Fruit fly (Drosophila melanogaster) whole organism, embryonic: ENCODE measurements around the gene CG31816.

Source experiments
- Atf3 ChIP-seq: fragments of 200-800 bp; sonication (Bioruptor generic); optimal IDR thresholded peaks from 3 replicates; lab custom pipeline; 2016; ENCODE audit warnings: missing biosample characterization, missing genetic modification characterization
- Bdp1 ChIP-seq: fragments of 200-800 bp; sonication (Bioruptor generic); optimal IDR thresholded peaks from 3 replicates; lab custom pipeline; 2016; ENCODE audit warnings: missing biosample characterization, missing genetic modification characterization
- Bgb ChIP-seq: fragments of 200-800 bp; sonication (Bioruptor generic); IDR thresholded peaks from 2 replicates; pipeline ENCODE4 v1.3.6; 2022; ENCODE audit warnings: missing biosample characterization, missing genetic modification characterization; ENCODE audit not compliant: partially characterized antibody
- C15 ChIP-seq: fragments of 200-800 bp; sonication (Bioruptor generic); IDR thresholded peaks from 3 replicates; pipeline ENCODE4 v1.3.6; 2022; ENCODE audit warnings: missing biosample characterization, missing genetic modification characterization
- CG1024 ChIP-seq: fragments of 200-800 bp; sonication (Bioruptor generic); IDR thresholded peaks from 2 replicates; pipeline ENCODE4 v1.3.6; 2022; ENCODE audit warnings: missing biosample characterization, missing genetic modification characterization
- CG10979 ChIP-seq: fragments of 200-800 bp; sonication (Bioruptor generic); optimal IDR thresholded peaks from 2 replicates; lab custom pipeline; 2018; ENCODE audit warnings: missing biosample characterization, mild to moderate bottlenecking, missing genetic modification characterization, moderate library complexity
- CG11398 ChIP-seq: fragments of 200-800 bp; sonication (Bioruptor generic); optimal IDR thresholded peaks from 2 replicates; lab custom pipeline; 2016; ENCODE audit warnings: missing biosample characterization, missing genetic modification characterization
- CG11456 ChIP-seq: fragments of 200-800 bp; sonication (Bioruptor generic); IDR thresholded peaks from 3 replicates; pipeline ENCODE4 v1.3.6; 2022; ENCODE audit warnings: missing biosample characterization, missing genetic modification characterization
- CG1233 ChIP-seq: fragments of 200-800 bp; sonication (Bioruptor generic); optimal IDR thresholded peaks from 4 replicates; lab custom pipeline; 2018; ENCODE audit warnings: missing biosample characterization, mild to moderate bottlenecking, missing genetic modification characterization
- CG13287 ChIP-seq: fragments of 200-800 bp; sonication (Bioruptor generic); IDR thresholded peaks from 2 replicates; pipeline ENCODE4 v1.3.6; 2022; ENCODE audit warnings: missing biosample characterization, missing genetic modification characterization; ENCODE audit not compliant: partially characterized antibody
- CG14965 ChIP-seq: fragments of 200-800 bp; sonication (Bioruptor generic); optimal IDR thresholded peaks from 2 replicates; lab custom pipeline; 2016; ENCODE audit warnings: missing biosample characterization, missing genetic modification characterization, borderline replicate concordance
- CG17359 ChIP-seq: fragments of 200-800 bp; sonication (Bioruptor generic); optimal IDR thresholded peaks from 3 replicates; lab custom pipeline; 2018; ENCODE audit warnings: missing biosample characterization, mild to moderate bottlenecking, missing genetic modification characterization, moderate library complexity
- CG31224 ChIP-seq: fragments of 200-800 bp; sonication (Bioruptor generic); IDR thresholded peaks from 2 replicates; pipeline ENCODE4 v1.3.6; 2022; ENCODE audit warnings: missing biosample characterization, missing genetic modification characterization
- CG31441 ChIP-seq: fragments of 200-800 bp; sonication (Bioruptor generic); IDR thresholded peaks from 2 replicates; pipeline ENCODE4 v1.3.6; 2022; ENCODE audit warnings: missing biosample characterization, missing genetic modification characterization
- CG32772 ChIP-seq: fragments of 200-800 bp; sonication (Bioruptor generic); IDR thresholded peaks from 2 replicates; pipeline ENCODE4 v1.3.6; 2022; ENCODE audit warnings: missing biosample characterization, missing genetic modification characterization
- CG4282 ChIP-seq: fragments of 200-800 bp; sonication (Bioruptor generic); optimal IDR thresholded peaks from 2 replicates; lab custom pipeline; 2016; ENCODE audit warnings: missing biosample characterization, missing genetic modification characterization
- CG4820 ChIP-seq: fragments of 200-800 bp; sonication (Bioruptor generic); optimal IDR thresholded peaks from 3 replicates; lab custom pipeline; 2016; ENCODE audit warnings: missing biosample characterization, missing genetic modification characterization
- CG4854 ChIP-seq: fragments of 200-800 bp; sonication (Bioruptor generic); optimal IDR thresholded peaks from 2 replicates; lab custom pipeline; 2016; ENCODE audit warnings: missing biosample characterization, missing genetic modification characterization, inconsistent platforms
- CG6272 ChIP-seq: fragments of 200-800 bp; sonication (Bioruptor generic); IDR thresholded peaks from 2 replicates; pipeline ENCODE4 v1.3.6; 2022; ENCODE audit warnings: missing biosample characterization, missing genetic modification characterization
- CG6854 ChIP-seq: fragments of 200-800 bp; sonication (Bioruptor generic); optimal IDR thresholded peaks from 3 replicates; lab custom pipeline; 2017; ENCODE audit warnings: missing biosample characterization, mild to moderate bottlenecking, missing genetic modification characterization
- CG7271 ChIP-seq: fragments of 200-800 bp; sonication (Bioruptor generic); optimal IDR thresholded peaks from 2 replicates; lab custom pipeline; 2018; ENCODE audit warnings: missing biosample characterization, mild to moderate bottlenecking, missing genetic modification characterization, moderate library complexity
- CG7357 ChIP-seq: fragments of 200-800 bp; sonication (Bioruptor generic); IDR thresholded peaks from 3 replicates; pipeline ENCODE4 v1.3.6; 2022; ENCODE audit warnings: missing biosample characterization, missing genetic modification characterization
- CG7786 ChIP-seq: fragments of 200-800 bp; sonication (Bioruptor generic); optimal IDR thresholded peaks from 2 replicates; lab custom pipeline; 2016; ENCODE audit warnings: missing biosample characterization, missing genetic modification characterization
- CG8478 ChIP-seq: fragments of >200 bp; optimal IDR thresholded peaks from 2 replicates; lab custom pipeline; 2018
- Dbx ChIP-seq: fragments of 200-800 bp; sonication (Bioruptor generic); IDR thresholded peaks from 3 replicates; pipeline ENCODE4 v1.3.6; 2022; ENCODE audit warnings: missing biosample characterization, missing genetic modification characterization
- Ets65A ChIP-seq: fragments of 200-800 bp; sonication (Bioruptor generic); peaks from one replicate; lab custom pipeline; 2016; ENCODE audit warnings: missing biosample characterization, missing genetic modification characterization
- Hmx ChIP-seq: fragments of 200-800 bp; sonication (Bioruptor generic); optimal IDR thresholded peaks from 2 replicates; lab custom pipeline; 2016; ENCODE audit warnings: missing biosample characterization, missing genetic modification characterization
- Jarid2 ChIP-seq: fragments of 200-800 bp; sonication (Bioruptor generic); optimal IDR thresholded peaks from 3 replicates; lab custom pipeline; 2017; ENCODE audit warnings: mild to moderate bottlenecking, missing biosample characterization, missing genetic modification reagents, missing genetic modification characterization
- Mrtf ChIP-seq: fragments of 200-800 bp; sonication (Bioruptor generic); IDR thresholded peaks from 3 replicates; pipeline ENCODE4 v1.3.6; 2022; ENCODE audit warnings: missing biosample characterization, missing genetic modification characterization
- NK7.1 ChIP-seq: fragments of 200-800 bp; sonication (Bioruptor generic); optimal IDR thresholded peaks from 3 replicates; lab custom pipeline; 2016; ENCODE audit warnings: missing biosample characterization, missing genetic modification characterization
- Ssrp ChIP-seq: fragments of 200-800 bp; sonication (Bioruptor generic); optimal IDR thresholded peaks from 2 replicates; lab custom pipeline; 2018; ENCODE audit warnings: missing biosample characterization, mild to moderate bottlenecking, missing genetic modification characterization, moderate library complexity
- br ChIP-seq: fragments of >200 bp; optimal IDR thresholded peaks from 2 replicates; lab custom pipeline; 2017
- cato ChIP-seq: fragments of 200-800 bp; sonication (Bioruptor generic); optimal IDR thresholded peaks from 2 replicates; lab custom pipeline; 2016; ENCODE audit warnings: missing biosample characterization, missing genetic modification characterization, borderline replicate concordance
- chif ChIP-seq, 2 experiments: fragments of 200-800 bp; sonication (Bioruptor generic); optimal IDR thresholded peaks; 3 replicates each; lab custom pipeline; 2016; ENCODE audit warnings: missing biosample characterization in 2 of 2, missing genetic modification characterization in 2 of 2
- dmrt99B ChIP-seq: fragments of 200-800 bp; sonication (Bioruptor generic); optimal IDR thresholded peaks from 2 replicates; lab custom pipeline; 2018; ENCODE audit warnings: missing biosample characterization, mild to moderate bottlenecking, missing genetic modification characterization, moderate library complexity
- dpn ChIP-seq, 2 experiments: fragments of 200-800 bp; sonication (Bioruptor generic); optimal IDR thresholded peaks; 3 replicates each; lab custom pipeline; 2016; ENCODE audit warnings: missing biosample characterization in 2 of 2, missing genetic modification characterization in 2 of 2
- emc ChIP-seq: fragments of 200-800 bp; sonication (Bioruptor generic); optimal IDR thresholded peaks from 2 replicates; lab custom pipeline; 2016; ENCODE audit warnings: missing biosample characterization, missing genetic modification characterization
- ftz-f1 ChIP-seq: fragments of 200-800 bp; sonication (Bioruptor generic); optimal IDR thresholded peaks from 2 replicates; lab custom pipeline; 2016; ENCODE audit warnings: missing biosample characterization, missing genetic modification characterization
- hth ChIP-seq: fragments of >200 bp; optimal IDR thresholded peaks from 2 replicates; lab custom pipeline; 2017; ENCODE audit warnings: inconsistent platforms
- inv ChIP-seq: fragments of 200-800 bp; sonication (Bioruptor generic); IDR thresholded peaks from 2 replicates; pipeline ENCODE4 v1.3.6; 2022; ENCODE audit warnings: missing biosample characterization, missing genetic modification characterization; ENCODE audit not compliant: partially characterized antibody
- jigr1 ChIP-seq: fragments of 200-800 bp; sonication (Bioruptor generic); IDR thresholded peaks from 3 replicates; pipeline ENCODE4 v1.3.6; 2022; ENCODE audit warnings: missing biosample characterization, missing genetic modification characterization
- jumu ChIP-seq: fragments of 200-800 bp; sonication (Bioruptor generic); optimal IDR thresholded peaks from 3 replicates; lab custom pipeline; 2016; ENCODE audit warnings: missing biosample characterization, missing genetic modification characterization
- ken ChIP-seq: fragments of 200-800 bp; sonication (Bioruptor generic); IDR thresholded peaks from 3 replicates; pipeline ENCODE4 v1.3.6; 2022; ENCODE audit warnings: missing biosample characterization, missing genetic modification characterization
- lmd ChIP-seq: fragments of 200-800 bp; sonication (Bioruptor generic); IDR thresholded peaks from 2 replicates; pipeline ENCODE4 v1.3.6; 2022; ENCODE audit warnings: missing biosample characterization, missing genetic modification characterization
- lola ChIP-seq, 3 experiments: fragments of >200 bp in 2 of 3; fragments of 200-800 bp in 1 of 3; sonication (Bioruptor generic) in 1 of 3; optimal IDR thresholded peaks; 2 replicates each; lab custom pipeline; 2017 to 2019; ENCODE audit warnings: missing biosample characterization in 3 of 3, missing genetic modification characterization in 3 of 3, mild to moderate bottlenecking in 1 of 3, moderate library complexity in 1 of 3
- org-1 ChIP-seq: fragments of 200-800 bp; sonication (Bioruptor generic); optimal IDR thresholded peaks from 2 replicates; lab custom pipeline; 2017; ENCODE audit warnings: missing biosample characterization, missing genetic modification characterization
- pho ChIP-seq: fragments of 200-800 bp; sonication (Bioruptor generic); optimal IDR thresholded peaks from 2 replicates; lab custom pipeline; 2016; ENCODE audit warnings: missing biosample characterization, missing genetic modification characterization
- sens-2 ChIP-seq: fragments of 200-800 bp; sonication (Bioruptor generic); IDR thresholded peaks from 2 replicates; pipeline ENCODE4 v1.3.6; 2022; ENCODE audit warnings: missing biosample characterization, missing genetic modification characterization
- slou ChIP-seq: fragments of 200-800 bp; sonication (Bioruptor generic); optimal IDR thresholded peaks from 3 replicates; lab custom pipeline; 2016; ENCODE audit warnings: missing biosample characterization, missing genetic modification characterization
- trh ChIP-seq: fragments of 200-800 bp; sonication (Bioruptor generic); optimal IDR thresholded peaks from 2 replicates; lab custom pipeline; 2016; ENCODE audit warnings: missing biosample characterization, missing genetic modification characterization
- unpg ChIP-seq: fragments of 200-800 bp; sonication (Bioruptor generic); optimal IDR thresholded peaks from 3 replicates; lab custom pipeline; 2018; ENCODE audit warnings: missing biosample characterization, mild to moderate bottlenecking, missing genetic modification characterization, moderate library complexity
- vfl ChIP-seq: fragments of 200-800 bp; sonication (Bioruptor generic); optimal IDR thresholded peaks from 2 replicates; lab custom pipeline; 2016; ENCODE audit warnings: missing biosample characterization, missing genetic modification characterization
- vvl ChIP-seq: fragments of 200-800 bp; sonication (Bioruptor generic); IDR thresholded peaks from 2 replicates; pipeline ENCODE4 v1.3.6; 2022; ENCODE audit warnings: missing biosample characterization, missing genetic modification characterization

CG31816 gene

DNA sequence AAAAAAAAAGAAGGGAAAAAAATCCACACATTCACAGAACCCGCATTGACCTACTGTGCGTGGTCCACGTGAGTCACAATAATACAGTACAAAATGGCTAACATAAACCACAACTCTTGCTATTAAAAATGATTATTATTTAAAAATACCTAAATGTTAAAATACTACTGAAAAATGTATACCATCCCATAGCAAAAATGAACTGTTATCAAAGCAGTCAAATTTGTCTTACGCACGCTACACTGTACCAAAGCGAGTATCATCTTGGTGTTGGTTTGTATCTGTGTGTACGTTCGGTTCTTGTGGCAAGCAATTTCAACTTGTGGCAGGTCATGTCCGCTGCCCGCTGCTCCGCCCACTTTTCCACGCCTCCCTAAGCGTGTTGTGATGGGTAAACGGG is 41.9 kb upstream of the CG31816 start (continued):
- peak; percentile 89 for TF ChIP-seq CG17359
- TF ChIP-seq lmd: peak; percentile 95
- peak; percentile 64 for TF ChIP-seq slou (GFP tag; lab: Kevin White, UChicago)
- peak; percentile 95 for TF ChIP-seq unpg (GFP tag; lab: Kevin White, UChicago)
- peak; percentile 88 for TF ChIP-seq Mrtf (GFP tag; lab: Robert Waterston, UW)
- TF ChIP-seq CG11456 (GFP tag; lab: Robert Waterston, UW): peak; percentile 93
- peak; percentile 44 for TF ChIP-seq Jarid2 (GFP tag; lab: Kevin White, UChicago)
- TF ChIP-seq CG7357 (GFP tag; lab: Robert Waterston, UW): peak; percentile 86
- TF ChIP-seq lola (GFP tag; optimal IDR thresholded peaks at IDR 0.05; lab: Kevin White, UChicago): peak in 1 of 3 experiments; percentile 91
- TF ChIP-seq CG8478 (lab: Kevin White, UChicago): no peak
- peak; percentile 80 for TF ChIP-seq cato (GFP tag; lab: Kevin White, UChicago)
- peak; percentile 37 for TF ChIP-seq CG4282 (GFP tag; lab: Kevin White, UChicago)
- peak; percentile 97 for TF ChIP-seq vvl
- TF ChIP-seq CG11398 (GFP tag; lab: Kevin White, UChicago): peak; percentile 61
- TF ChIP-seq br (lab: Kevin White, UChicago): no peak
- peak; percentile 82; the same call in 2 of the 3 replicates for TF ChIP-seq C15 (GFP tag; lab: Robert Waterston, UW)
- no peak for TF ChIP-seq Bgb (GFP tag; lab: Robert Waterston, UW)
- TF ChIP-seq CG4820 (GFP tag; lab: Kevin White, UChicago): peak; percentile 83
- TF ChIP-seq chif (GFP tag; optimal IDR thresholded peaks at IDR 0.05; lab: Kevin White, UChicago): peak; percentile 80 to 90
- TF ChIP-seq CG7786: peak; percentile 73
- no peak for TF ChIP-seq hth (lab: Kevin White, UChicago)
- TF ChIP-seq ftz-f1: no peak
- TF ChIP-seq CG31224 (GFP tag; lab: Robert Waterston, UW): peak; percentile 74
- peak; percentile 64 to 92 for TF ChIP-seq dpn (GFP tag; optimal IDR thresholded peaks at IDR 0.05; lab: Kevin White, UChicago)
- TF ChIP-seq Bdp1: peak; percentile 72
- TF ChIP-seq CG10979 (tag; lab: Kevin White, UChicago): peak; percentile 91
- peak; percentile 50 for TF ChIP-seq emc (GFP tag; lab: Kevin White, UChicago)
- TF ChIP-seq CG14965 (GFP tag; lab: Kevin White, UChicago): peak; percentile 61
- TF ChIP-seq Atf3: peak; percentile 66
- peak; percentile 78 for TF ChIP-seq CG1024 (GFP tag; lab: Robert Waterston, UW)
- peak; percentile 65 for TF ChIP-seq trh
- peak; percentile 91 for TF ChIP-seq jumu (GFP tag; lab: Kevin White, UChicago)
- TF ChIP-seq NK7.1 (GFP tag; lab: Kevin White, UChicago): peak; percentile 66
- peak; percentile 93 for TF ChIP-seq dmrt99B
- peak; percentile 93 for TF ChIP-seq Ets65A (GFP tag; lab: Kevin White, UChicago)
- peak; percentile 84 for TF ChIP-seq CG1233 (GFP tag; lab: Kevin White, UChicago)
- TF ChIP-seq vfl (GFP tag; lab: Kevin White, UChicago): peak; percentile 57
- TF ChIP-seq pho (GFP tag; lab: Kevin White, UChicago): peak; percentile 80
- peak; percentile 74 for TF ChIP-seq CG31441
- peak; percentile 94 for TF ChIP-seq CG32772 (GFP tag; lab: Robert Waterston, UW)
- TF ChIP-seq org-1 (GFP tag; lab: Kevin White, UChicago): peak; percentile 87
- TF ChIP-seq ken (GFP tag; lab: Robert Waterston, UW): peak; percentile 94
- TF ChIP-seq CG6854 (GFP tag; lab: Kevin White, UChicago): peak; percentile 59
- peak; percentile 87 for TF ChIP-seq Ssrp
- TF ChIP-seq CG6272: peak; percentile 90
- TF ChIP-seq jigr1 (GFP tag; lab: Robert Waterston, UW): peak; percentile 80
- TF ChIP-seq CG7271 (tag; lab: Kevin White, UChicago): peak; percentile 67
- TF ChIP-seq Dbx (GFP tag; lab: Robert Waterston, UW): peak; percentile 83
- TF ChIP-seq CG13287 (GFP tag; lab: Robert Waterston, UW): no peak
- no peak for TF ChIP-seq inv (GFP tag; lab: Robert Waterston, UW)
- peak; percentile 74 for TF ChIP-seq CG4854
- peak; percentile 91 for TF ChIP-seq sens-2 (GFP tag; lab: Robert Waterston, UW)
- peak; percentile 76 for TF ChIP-seq Hmx (GFP tag; lab: Kevin White, UChicago)
